Fruit fly (Drosophila melanogaster) whole organism, prepupa: ENCODE results near the gene Wnt4.

Experiments used
- Blimp-1 ChIP-seq: fragments of 200-800 bp; sonication (Bioruptor generic); optimal IDR thresholded peaks from 3 replicates; lab custom pipeline; 2017; ENCODE audit warnings: missing biosample characterization, missing genetic modification characterization, mild to moderate bottlenecking, moderate library complexity, missing genetic modification reagents
- CG10631 ChIP-seq: fragments of 200-800 bp; sonication (Bioruptor generic); optimal IDR thresholded peaks from 2 replicates; lab custom pipeline; 2016; ENCODE audit warnings: missing biosample characterization, missing genetic modification characterization
- CG10669 ChIP-seq: fragments of 200-800 bp; sonication (Bioruptor generic); optimal IDR thresholded peaks from 3 replicates; lab custom pipeline; 2018; ENCODE audit warnings: missing biosample characterization, mild to moderate bottlenecking, missing genetic modification characterization, moderate library complexity
- CG11902 ChIP-seq: fragments of 200-800 bp; sonication (Bioruptor generic); optimal IDR thresholded peaks from 3 replicates; lab custom pipeline; 2016; ENCODE audit warnings: missing biosample characterization, missing genetic modification characterization
- CG15336 ChIP-seq: fragments of 200-800 bp; sonication (Bioruptor generic); IDR thresholded peaks from 2 replicates; pipeline ENCODE4 v1.3.6; 2022; ENCODE audit warnings: missing biosample characterization, missing genetic modification characterization
- CG1621 ChIP-seq: fragments of 200-800 bp; sonication (Bioruptor generic); optimal IDR thresholded peaks from 3 replicates; lab custom pipeline; 2018; ENCODE audit warnings: missing biosample characterization, mild to moderate bottlenecking, missing genetic modification characterization
- CG16779 ChIP-seq: fragments of 200-800 bp; sonication (Bioruptor generic); optimal IDR thresholded peaks from 3 replicates; lab custom pipeline; 2017; ENCODE audit warnings: missing biosample characterization, mild to moderate bottlenecking, missing genetic modification characterization
- CG31627 ChIP-seq: fragments of 200-800 bp; sonication (Bioruptor generic); optimal IDR thresholded peaks from 3 replicates; lab custom pipeline; 2016; ENCODE audit warnings: missing biosample characterization, missing genetic modification characterization
- CG32006 ChIP-seq: fragments of 200-800 bp; sonication (Bioruptor generic); optimal IDR thresholded peaks from 3 replicates; lab custom pipeline; 2017; ENCODE audit warnings: missing biosample characterization, mild to moderate bottlenecking, missing genetic modification characterization
- CG34406 ChIP-seq: fragments of 200-800 bp; sonication (Bioruptor generic); optimal IDR thresholded peaks from 3 replicates; lab custom pipeline; 2016; ENCODE audit warnings: missing biosample characterization, missing genetic modification characterization
- CG6163 ChIP-seq: fragments of 200-800 bp; sonication (Bioruptor generic); IDR thresholded peaks from 3 replicates; pipeline ENCODE4 v1.3.6; 2022; ENCODE audit warnings: missing biosample characterization, missing genetic modification characterization
- CG6276 ChIP-seq: fragments of 200-800 bp; sonication (Bioruptor generic); optimal IDR thresholded peaks from 2 replicates; lab custom pipeline; 2017; ENCODE audit warnings: missing biosample characterization, mild to moderate bottlenecking, missing genetic modification characterization
- CG6808 ChIP-seq: fragments of 200-800 bp; sonication (Bioruptor generic); optimal IDR thresholded peaks from 3 replicates; lab custom pipeline; 2017; ENCODE audit warnings: missing biosample characterization, missing genetic modification characterization, mild to moderate bottlenecking, moderate library complexity, missing genetic modification reagents
- CG6854 ChIP-seq: fragments of 200-800 bp; sonication (Bioruptor generic); optimal IDR thresholded peaks from 2 replicates; lab custom pipeline; 2017; ENCODE audit warnings: missing biosample characterization, mild to moderate bottlenecking, missing genetic modification characterization
- CG9139 ChIP-seq: fragments of 200-800 bp; sonication (Bioruptor generic); optimal IDR thresholded peaks from 3 replicates; lab custom pipeline; 2017; ENCODE audit warnings: missing biosample characterization, mild to moderate bottlenecking, missing genetic modification characterization
- Eip75B ChIP-seq: fragments of 200-800 bp; sonication (Bioruptor generic); optimal IDR thresholded peaks from 3 replicates; lab custom pipeline; 2016; ENCODE audit warnings: missing biosample characterization, missing genetic modification characterization
- Eip78C ChIP-seq: fragments of 200-800 bp; sonication (Bioruptor generic); peaks from one replicate; lab custom pipeline; 2016; ENCODE audit warnings: missing biosample characterization, missing genetic modification characterization
- Eip93F ChIP-seq: fragments of 200-800 bp; sonication (Bioruptor generic); optimal IDR thresholded peaks from 2 replicates; lab custom pipeline; 2016; ENCODE audit warnings: missing biosample characterization, mild to moderate bottlenecking, missing genetic modification characterization
- Ets21C ChIP-seq: fragments of 200-800 bp; sonication (Bioruptor generic); optimal IDR thresholded peaks from 3 replicates; lab custom pipeline; 2016; ENCODE audit warnings: missing biosample characterization, missing genetic modification characterization
- Ets96B ChIP-seq: fragments of 200-800 bp; optimal IDR thresholded peaks from 2 replicates; lab custom pipeline; 2019; ENCODE audit warnings: missing biosample characterization, mild to moderate bottlenecking, missing genetic modification characterization, moderate library complexity
- Hr38 ChIP-seq: sonication (Bioruptor generic); optimal IDR thresholded peaks from 2 replicates; lab custom pipeline; 2016; ENCODE audit warnings: missing biosample characterization, missing genetic modification characterization
- Hr4 ChIP-seq: fragments of 200-800 bp; sonication (Bioruptor generic); optimal IDR thresholded peaks from 3 replicates; lab custom pipeline; 2016; ENCODE audit warnings: missing biosample characterization, missing genetic modification characterization
- Met ChIP-seq: fragments of 200-800 bp; sonication (Bioruptor generic); optimal IDR thresholded peaks from 3 replicates; lab custom pipeline; 2016; ENCODE audit warnings: missing biosample characterization, missing genetic modification characterization
- OdsH ChIP-seq: fragments of 200-800 bp; sonication (Bioruptor generic); optimal IDR thresholded peaks from 3 replicates; lab custom pipeline; 2016; ENCODE audit warnings: missing biosample characterization, missing genetic modification characterization
- Smox ChIP-seq: fragments of 200-800 bp; sonication (Bioruptor generic); optimal IDR thresholded peaks from 3 replicates; lab custom pipeline; 2016; ENCODE audit warnings: missing biosample characterization, missing genetic modification characterization
- Sox102F ChIP-seq: fragments of 200-800 bp; sonication (Bioruptor generic); optimal IDR thresholded peaks from 2 replicates; lab custom pipeline; 2016; ENCODE audit warnings: missing biosample characterization, mild to moderate bottlenecking, missing genetic modification characterization
- Sox14 ChIP-seq: fragments of 200-800 bp; sonication (Bioruptor generic); optimal IDR thresholded peaks from 3 replicates; lab custom pipeline; 2016; ENCODE audit warnings: missing biosample characterization, missing genetic modification characterization
- acj6 ChIP-seq: fragments of 200-800 bp; sonication (Bioruptor generic); optimal IDR thresholded peaks from 3 replicates; lab custom pipeline; 2016; ENCODE audit warnings: missing biosample characterization, missing genetic modification characterization
- cyc ChIP-seq: fragments of 200-800 bp; sonication (Bioruptor generic); optimal IDR thresholded peaks from 3 replicates; lab custom pipeline; 2016; ENCODE audit warnings: missing biosample characterization, missing genetic modification characterization
- dac ChIP-seq: fragments of 200-800 bp; sonication (Bioruptor generic); optimal IDR thresholded peaks from 2 replicates; lab custom pipeline; 2017; ENCODE audit warnings: missing biosample characterization, mild to moderate bottlenecking, missing genetic modification characterization
- eg ChIP-seq: fragments of 200-800 bp; sonication (Bioruptor generic); IDR thresholded peaks from 3 replicates; pipeline ENCODE4 v1.3.6; 2022; ENCODE audit warnings: missing biosample characterization, missing genetic modification characterization
- fkh ChIP-seq: fragments of 200-800 bp; sonication (Bioruptor generic); optimal IDR thresholded peaks from 3 replicates; lab custom pipeline; 2017; ENCODE audit warnings: missing biosample characterization, mild to moderate bottlenecking, missing genetic modification characterization, moderate library complexity
- lz ChIP-seq: fragments of 200-800 bp; sonication (Bioruptor generic); optimal IDR thresholded peaks from 3 replicates; lab custom pipeline; 2016; ENCODE audit warnings: missing biosample characterization, missing genetic modification characterization
- net ChIP-seq: fragments of 200-800 bp; sonication (Bioruptor generic); optimal IDR thresholded peaks from 3 replicates; lab custom pipeline; 2016; ENCODE audit warnings: missing biosample characterization, missing genetic modification characterization
- pdm3 ChIP-seq: fragments of 200-800 bp; sonication (Bioruptor generic); optimal IDR thresholded peaks from 3 replicates; lab custom pipeline; 2016; ENCODE audit warnings: missing biosample characterization, missing genetic modification characterization
- salr ChIP-seq, 2 experiments: fragments of 200-800 bp; sonication (Bioruptor generic); optimal IDR thresholded peaks; 3 replicates each; lab custom pipeline; 2016 to 2018; ENCODE audit warnings: missing biosample characterization in 2 of 2, missing genetic modification characterization in 2 of 2, mild to moderate bottlenecking in 1 of 2
- spab ChIP-seq: fragments of 200-800 bp; sonication (Bioruptor generic); optimal IDR thresholded peaks from 2 replicates; lab custom pipeline; 2017; ENCODE audit warnings: missing biosample characterization, mild to moderate bottlenecking, missing genetic modification characterization, missing genetic modification reagents
- ss ChIP-seq, 2 experiments: fragments of 200-800 bp; sonication (Bioruptor generic); optimal IDR thresholded peaks; 2 replicates in 1 of 2; 3 replicates in 1 of 2; lab custom pipeline; 2017 to 2018; ENCODE audit warnings: mild to moderate bottlenecking in 2 of 2, missing biosample characterization in 2 of 2, missing genetic modification characterization in 2 of 2, moderate library complexity in 1 of 2
- svp ChIP-seq: fragments of 200-800 bp; sonication (Bioruptor generic); peaks from one replicate; lab custom pipeline; 2016; ENCODE audit warnings: missing biosample characterization, missing genetic modification characterization
- vri ChIP-seq: fragments of 200-800 bp; sonication (Bioruptor generic); optimal IDR thresholded peaks from 3 replicates; lab custom pipeline; 2016; ENCODE audit warnings: missing biosample characterization, mild to moderate bottlenecking, missing genetic modification characterization

The Wnt4 gene

DNA sequence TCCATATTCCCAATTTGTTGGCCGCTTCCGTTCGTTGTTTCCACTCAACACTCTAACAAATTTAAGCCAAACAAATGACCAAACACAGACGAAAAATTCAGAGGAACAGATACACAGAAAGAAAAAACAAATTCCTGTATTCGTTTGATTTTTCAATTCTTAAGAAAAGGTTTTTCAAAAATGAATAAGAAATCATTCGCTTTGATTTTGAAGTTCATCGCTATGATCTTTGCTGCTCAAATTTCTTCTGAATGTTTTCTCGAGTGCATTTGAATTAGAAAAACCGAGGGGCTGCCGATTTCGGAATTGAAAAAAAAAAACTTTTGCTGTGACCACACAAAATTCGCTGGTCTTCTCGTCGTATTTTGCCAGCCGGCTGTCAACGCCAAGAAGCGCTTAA lies 11.0 kb downstream of the Wnt4 start:
- TF ChIP-seq CG31627 (GFP tag; lab: Kevin White, UChicago) (no peak), CG16779 (no peak), CG9139 (GFP tag; lab: Kevin White, UChicago) (no peak), CG34406 (GFP tag; lab: Kevin White, UChicago) (no peak), OdsH (no peak), CG10669 (GFP tag; lab: Kevin White, UChicago) (no peak), acj6 (no peak), CG32006 (GFP tag; lab: Kevin White, UChicago) (peak; percentile 36), Smox (GFP tag; lab: Kevin White, UChicago) (no peak), Hr4 (GFP tag; lab: Kevin White, UChicago) (peak; percentile 38), CG6854 (GFP tag; lab: Kevin White, UChicago) (no peak), Eip93F (GFP tag; lab: Kevin White, UChicago) (no peak), Ets21C (GFP tag; lab: Kevin White, UChicago) (no peak), svp (GFP tag; lab: Kevin White, UChicago) (no peak), CG6276 (GFP tag; lab: Kevin White, UChicago) (no peak), dac (GFP tag; lab: Kevin White, UChicago) (no peak), CG6808 (no peak), eg (peak; percentile 54; the same call in 1 of the 3 replicates), CG10631 (GFP tag; lab: Kevin White, UChicago) (no peak), CG15336 (GFP tag; lab: Robert Waterston, UW) (peak; percentile 27; the same call in 1 of the 2 replicates), net (GFP tag; lab: Kevin White, UChicago) (no peak), lz (GFP tag; lab: Kevin White, UChicago) (no peak)

DNA sequence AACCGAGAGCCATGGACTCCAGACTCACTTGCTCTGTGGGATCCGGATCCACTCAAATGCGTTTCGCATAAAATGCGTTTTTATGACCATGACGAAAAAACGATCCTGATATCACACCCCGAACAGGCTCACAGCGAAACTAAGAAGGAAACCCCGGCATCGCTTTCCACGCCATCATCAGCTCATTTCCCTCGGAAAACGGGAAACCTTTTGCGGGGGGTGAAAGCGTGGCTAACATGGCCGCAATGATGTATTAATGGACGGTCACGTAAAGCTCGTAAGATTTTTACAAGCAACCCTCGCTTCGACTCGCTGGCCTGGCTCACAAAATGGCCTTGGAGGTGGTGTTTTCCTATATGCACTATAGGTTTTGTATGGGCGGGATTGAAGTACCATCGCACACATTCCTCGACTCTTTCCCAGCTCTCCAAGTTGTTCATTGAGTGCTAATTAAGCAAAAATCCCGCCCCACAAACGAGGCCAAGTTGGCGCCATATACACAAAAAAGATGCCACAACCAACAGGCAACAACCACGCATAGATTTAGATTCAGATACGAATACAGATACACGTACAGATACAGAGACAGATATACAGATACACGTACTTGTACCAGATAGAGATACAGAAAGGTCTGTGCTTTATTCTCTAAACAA lies 12.0 kb downstream of the Wnt4 start:
- TF ChIP-seq Sox102F (GFP tag; lab: Kevin White, UChicago) (no peak), CG11902 (GFP tag; lab: Kevin White, UChicago) (no peak), fkh (GFP tag; lab: Kevin White, UChicago) (no peak), Hr4 (GFP tag; lab: Kevin White, UChicago) (no peak), CG34406 (GFP tag; lab: Kevin White, UChicago) (no peak), Met (GFP tag; lab: Kevin White, UChicago) (no peak), pdm3 (GFP tag; lab: Kevin White, UChicago) (no peak), lz (GFP tag; lab: Kevin White, UChicago) (no peak), Blimp-1 (no peak), CG10669 (GFP tag; lab: Kevin White, UChicago) (no peak), Ets96B (tag; lab: Kevin White, UChicago) (no peak), CG32006 (GFP tag; lab: Kevin White, UChicago) (no peak), vri (GFP tag; lab: Kevin White, UChicago) (no peak), ss (GFP tag; optimal IDR thresholded peaks at IDR 0.05; lab: Kevin White, UChicago) (no peak)

DNA sequence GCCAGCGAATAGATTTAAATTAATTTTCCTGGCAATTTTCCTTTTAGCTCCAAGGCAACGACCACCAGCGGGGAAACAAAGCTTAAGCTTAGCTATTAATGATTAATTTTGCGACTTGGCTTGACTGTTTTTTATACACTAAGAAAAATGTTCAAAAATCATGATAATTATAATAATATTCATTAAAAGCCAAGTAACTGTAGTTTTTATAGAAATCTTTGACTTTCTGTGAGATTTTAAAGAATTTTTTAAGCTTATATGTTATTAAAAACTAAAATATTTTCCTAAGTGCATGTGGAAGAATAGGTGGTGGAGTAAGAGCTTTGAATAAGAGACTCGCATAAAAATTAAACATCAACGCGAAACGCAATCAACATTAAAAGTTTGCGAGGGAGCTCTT lies 12.6 kb downstream of the Wnt4 start:
- TF ChIP-seq Ets96B (tag; lab: Kevin White, UChicago): no peak
- TF ChIP-seq Eip78C (GFP tag; lab: Kevin White, UChicago): peak; percentile 30
- TF ChIP-seq svp (GFP tag; lab: Kevin White, UChicago): peak; percentile 37
- TF ChIP-seq CG9139 (GFP tag; lab: Kevin White, UChicago): no peak
- peak; percentile 15 for TF ChIP-seq CG32006 (GFP tag; lab: Kevin White, UChicago)
- no peak for TF ChIP-seq net (GFP tag; lab: Kevin White, UChicago)
- no peak for TF ChIP-seq acj6
- TF ChIP-seq fkh (GFP tag; lab: Kevin White, UChicago): no peak
- no peak for TF ChIP-seq CG34406 (GFP tag; lab: Kevin White, UChicago)
- TF ChIP-seq Hr4 (GFP tag; lab: Kevin White, UChicago): peak; percentile 0
- no peak for TF ChIP-seq CG6854 (GFP tag; lab: Kevin White, UChicago)
- TF ChIP-seq Hr38 (GFP tag; lab: Kevin White, UChicago): no peak
- TF ChIP-seq Blimp-1: no peak
- no peak for TF ChIP-seq CG6276 (GFP tag; lab: Kevin White, UChicago)
- TF ChIP-seq Sox14 (GFP tag; lab: Kevin White, UChicago): no peak
- TF ChIP-seq Eip75B (GFP tag; lab: Kevin White, UChicago): no peak
- no peak for TF ChIP-seq CG1621 (tag; lab: Kevin White, UChicago)
- TF ChIP-seq Smox (GFP tag; lab: Kevin White, UChicago): no peak
- no peak for TF ChIP-seq salr (GFP tag; optimal IDR thresholded peaks at IDR 0.05; lab: Kevin White, UChicago)
- TF ChIP-seq spab (GFP tag; lab: Kevin White, UChicago): no peak
- TF ChIP-seq cyc (GFP tag; lab: Kevin White, UChicago): no peak
- TF ChIP-seq CG6163 (GFP tag; lab: Robert Waterston, UW): no peak
